Worm (Caenorhabditis elegans) whole organism, late embryonic: ENCODE measurements around the gene Y54G2A.37.

Source experiments
- K02D7.2 ChIP-seq: sonication (generic microtip); optimal IDR thresholded peaks from 2 replicates; lab custom pipeline; 2017; ENCODE audit warnings: mild to moderate bottlenecking, missing genetic modification characterization, missing compliant biosample characterization
- ceh-18 ChIP-seq: sonication (generic microtip); optimal IDR thresholded peaks from 2 replicates; lab custom pipeline; 2016; ENCODE audit warnings: missing genetic modification characterization, missing compliant biosample characterization
- ceh-30 ChIP-seq: fragments of 150-350 bp; optimal IDR thresholded peaks from 2 replicates; lab custom pipeline; 2014; ENCODE audit warnings: missing biosample characterization, missing genetic modification characterization
- ceh-48 ChIP-seq: sonication (generic microtip); optimal IDR thresholded peaks from 2 replicates; lab custom pipeline; 2016; ENCODE audit warnings: missing genetic modification characterization, inconsistent platforms, missing compliant biosample characterization
- nfya-1 ChIP-seq: sonication (generic microtip); optimal IDR thresholded peaks from 2 replicates; lab custom pipeline; 2017; ENCODE audit warnings: missing genetic modification characterization, mild to moderate bottlenecking, missing compliant biosample characterization, antibody characterized with exemption, moderate library complexity
- pax-1 ChIP-seq: fragments of 150-350 bp; optimal IDR thresholded peaks from 2 replicates; lab custom pipeline; 2014; ENCODE audit warnings: missing biosample characterization, missing genetic modification characterization

- TF ChIP-seq pax-1 (tag; lab: Kevin White, UChicago) (no peak), ceh-30 (tag; lab: Kevin White, UChicago) (no peak), nfya-1 (tag; lab: Kevin White, UChicago) (no peak), ceh-48 (no peak), ceh-18 (tag; lab: Kevin White, UChicago) (no peak), K02D7.2 (tag; lab: Kevin White, UChicago) (no peak)
These were observed 28.8 kb downstream of the Y54G2A.37 start for ce11 chrIV:2849269-2849668.
